Worm (Caenorhabditis elegans) whole organism, young adult: ENCODE data around the gene srx-85.

Experiments used
- B0035.1 ChIP-seq: sonication (generic microtip); optimal IDR thresholded peaks from 2 replicates; lab custom pipeline; 2016; ENCODE audit warnings: missing genetic modification characterization, mild to moderate bottlenecking, missing compliant biosample characterization, missing genotype, missing genetic modification reagents
- F49E8.2 ChIP-seq: sonication (generic microtip); optimal IDR thresholded peaks from 3 replicates; lab custom pipeline; 2017; ENCODE audit warnings: missing genetic modification characterization, mild to moderate bottlenecking, missing compliant biosample characterization, antibody characterized with exemption, moderate library complexity; ENCODE audit not compliant: insufficient read depth
- ceh-27 ChIP-seq: fragments of 200-800 bp; sonication (Bioruptor generic); optimal IDR thresholded peaks from 2 replicates; lab custom pipeline; 2018; ENCODE audit warnings: mild to moderate bottlenecking, missing genetic modification characterization, moderate library complexity, missing compliant biosample characterization
- nhr-179 ChIP-seq: sonication (generic microtip); optimal IDR thresholded peaks from 2 replicates; lab custom pipeline; 2016; ENCODE audit warnings: mild to moderate bottlenecking, missing genetic modification characterization, missing compliant biosample characterization
- rec-8 ChIP-seq, 2 experiments: sonication (generic microtip); optimal IDR thresholded peaks; 2 replicates each; lab custom pipeline; 2016; ENCODE audit warnings: mild to moderate bottlenecking in 2 of 2, missing genetic modification characterization in 2 of 2, missing genetic modification reagents in 2 of 2, missing genotype in 2 of 2, missing biosample characterization in 1 of 2, missing compliant biosample characterization in 1 of 2, moderate library complexity in 1 of 2

DNA sequence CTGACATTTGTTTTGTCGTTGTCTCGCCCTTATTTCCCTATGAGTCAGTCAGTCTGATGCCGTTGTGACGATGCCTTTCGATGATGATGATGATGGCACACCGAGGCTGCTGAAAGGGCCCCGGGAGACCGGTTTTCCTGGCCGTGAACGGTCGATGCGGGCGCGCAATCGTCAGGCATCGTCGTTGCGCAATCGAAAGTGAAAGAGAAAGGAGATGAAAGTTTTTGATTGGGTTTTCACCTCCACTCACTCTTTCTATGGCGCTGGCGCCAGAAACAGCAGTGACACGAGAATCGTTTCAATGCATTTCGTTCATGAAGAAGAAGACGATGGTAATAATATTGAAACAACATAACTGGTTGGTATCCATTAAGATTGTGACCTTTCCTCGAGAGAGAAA lies 19.5 kb upstream of the srx-85 start:
- peak; percentile 27 for TF ChIP-seq ceh-27 (GFP tag; lab: Kevin White, UChicago)
- TF ChIP-seq F49E8.2 (tag; lab: Kevin White, UChicago): no peak
- no peak for TF ChIP-seq rec-8 (tag; optimal IDR thresholded peaks at IDR 0.05; lab: Kevin White, UChicago)
- TF ChIP-seq nhr-179: no peak
- TF ChIP-seq B0035.1 (tag; lab: Kevin White, UChicago): no peak
